Worm (Caenorhabditis elegans) whole organism, early embryonic: ENCODE results near the gene R04B3.2.
A peak's percentile ranks its signal among the peaks of the same experiment; 100 is the strongest.

Experiments used
- ama-1 ChIP-seq: fragments of 150-350 bp; optimal IDR thresholded peaks from 2 replicates; lab custom pipeline; 2014
- ets-7 ChIP-seq: sonication (generic microtip); optimal IDR thresholded peaks from 2 replicates; lab custom pipeline; 2016; ENCODE audit warnings: missing genotype, missing genetic modification characterization, missing compliant biosample characterization
- hmbx-1 ChIP-seq: sonication (generic microtip); optimal IDR thresholded peaks from 2 replicates; lab custom pipeline; 2016; ENCODE audit warnings: mild to moderate bottlenecking, missing genetic modification characterization, missing compliant biosample characterization
- hmg-4 ChIP-seq: fragments of 200-800 bp; sonication (Bioruptor generic); optimal IDR thresholded peaks from 2 replicates; lab custom pipeline; 2018; ENCODE audit warnings: mild to moderate bottlenecking, missing genetic modification characterization, missing compliant biosample characterization
- scrt-1 ChIP-seq: fragments of 200-800 bp; sonication (Bioruptor generic); IDR thresholded peaks from 2 replicates; pipeline ENCODE4 v1.3.6; 2022; ENCODE audit warnings: missing genetic modification characterization, missing compliant biosample characterization
- tbx-37 ChIP-seq: fragments of 200-800 bp; sonication (Bioruptor generic); conservative IDR thresholded peaks from 2 replicates; pipeline ENCODE4 v1.3.6; 2022; ENCODE audit warnings: missing genetic modification reagents, missing genetic modification characterization, missing compliant biosample characterization

ce11 chrX:2520461-2520860 lies 46.9 kb upstream of the R04B3.2 start:
- TF ChIP-seq ama-1 (lab: Kevin White, UChicago), result no peak
- no peak for TF ChIP-seq ets-7 (tag; lab: Kevin White, UChicago)
- TF ChIP-seq tbx-37 (GFP tag; lab: Robert Waterston, UW), result no peak
- TF ChIP-seq scrt-1 (GFP tag; lab: Robert Waterston, UW), result no peak
- peak; percentile 32 for TF ChIP-seq hmg-4 (GFP tag; lab: Kevin White, UChicago)
- TF ChIP-seq hmbx-1 (tag; lab: Kevin White, UChicago), result no peak
